Worm (Caenorhabditis elegans) whole organism, L1 larva: ENCODE results near the gene syx-16.

Source experiments
- C16A3.4 ChIP-seq: fragments of 150-350 bp; optimal IDR thresholded peaks from 2 replicates; lab custom pipeline; 2014; ENCODE audit warnings: missing biosample characterization, missing genetic modification characterization
- C34B4.2 ChIP-seq: sonication (generic microtip); optimal IDR thresholded peaks from 2 replicates; lab custom pipeline; 2017; ENCODE audit warnings: mild to moderate bottlenecking, missing genetic modification characterization, missing compliant biosample characterization
- alr-1 ChIP-seq: fragments of 200-800 bp; sonication (Bioruptor generic); optimal IDR thresholded peaks from 2 replicates; lab custom pipeline; 2018; ENCODE audit warnings: borderline replicate concordance, mild to moderate bottlenecking, missing genetic modification characterization, missing compliant biosample characterization
- aly-2 ChIP-seq: fragments of 150-350 bp; optimal IDR thresholded peaks from 2 replicates; lab custom pipeline; 2014; ENCODE audit warnings: missing biosample characterization, missing genetic modification characterization
- ama-1 ChIP-seq: fragments of 150-350 bp; optimal IDR thresholded peaks from 2 replicates; lab custom pipeline; 2014
- dpl-1 ChIP-seq, 3 experiments: fragments of 150-350 bp in 2 of 3; sonication (generic microtip) in 1 of 3; optimal IDR thresholded peaks; 2 replicates each; lab custom pipeline; 2014 to 2017; ENCODE audit warnings: missing biosample characterization in 3 of 3, missing genetic modification characterization in 3 of 3, missing genetic modification reagents in 3 of 3
- dsc-1 ChIP-seq: sonication (generic microtip); optimal IDR thresholded peaks from 2 replicates; lab custom pipeline; 2016; ENCODE audit warnings: mild to moderate bottlenecking, missing genetic modification characterization, missing compliant biosample characterization
- efl-1 ChIP-seq, 4 experiments: fragments of 150-350 bp; optimal IDR thresholded peaks in 3 of 4; peaks in 1 of 4; 1 replicate in 1 of 4; 2 replicates in 3 of 4; lab custom pipeline; 2014; ENCODE audit warnings: missing biosample characterization in 2 of 4, missing genetic modification characterization in 2 of 4, missing genetic modification reagents in 2 of 4
- efl-3 ChIP-seq: fragments of 200-800 bp; sonication (Bioruptor generic); optimal IDR thresholded peaks from 2 replicates; lab custom pipeline; 2018; ENCODE audit warnings: mild to moderate bottlenecking, missing genetic modification characterization, missing compliant biosample characterization
- egl-27 ChIP-seq, 2 experiments: fragments of 150-350 bp in 1 of 2; sonication (generic microtip); optimal IDR thresholded peaks; 3 replicates each; lab custom pipeline; 2017 to 2018; ENCODE audit warnings: missing biosample characterization in 2 of 2, missing genetic modification characterization in 2 of 2, missing genetic modification reagents in 2 of 2
- elt-2 ChIP-seq: sonication (generic microtip); optimal IDR thresholded peaks from 2 replicates; lab custom pipeline; 2016; ENCODE audit warnings: missing genetic modification characterization, mild to moderate bottlenecking, inconsistent platforms, missing compliant biosample characterization, missing genetic modification reagents
- elt-3 ChIP-seq, 6 experiments: fragments of 150-350 bp in 1 of 6; sonication (generic microtip); optimal IDR thresholded peaks; 2 replicates each; lab custom pipeline; 2017 to 2018; ENCODE audit warnings: missing biosample characterization in 6 of 6, missing genetic modification characterization in 6 of 6, inconsistent platforms in 1 of 6
- ets-5 ChIP-seq: fragments of 200-800 bp; sonication (Bioruptor generic); IDR thresholded peaks from 2 replicates; pipeline ENCODE4 v1.3.6; 2022; ENCODE audit warnings: missing genetic modification characterization, missing compliant biosample characterization
- grh-1 ChIP-seq: fragments of 200-800 bp; sonication (Bioruptor generic); IDR thresholded peaks from 2 replicates; pipeline ENCODE4 v1.3.6; 2022; ENCODE audit warnings: missing genetic modification reagents, missing genetic modification characterization, missing compliant biosample characterization
- hlh-4 ChIP-seq: sonication (generic microtip); optimal IDR thresholded peaks from 2 replicates; lab custom pipeline; 2016; ENCODE audit warnings: mild to moderate bottlenecking, missing genetic modification characterization, missing compliant biosample characterization
- irx-1 ChIP-seq: sonication (generic microtip); optimal IDR thresholded peaks from 2 replicates; lab custom pipeline; 2016; ENCODE audit warnings: missing genetic modification characterization, missing compliant biosample characterization
- jun-1 ChIP-seq: fragments of 150-350 bp; optimal IDR thresholded peaks from 2 replicates; lab custom pipeline; 2014; ENCODE audit warnings: missing biosample characterization, missing genetic modification reagents, missing genetic modification characterization
- lin-15B ChIP-seq: fragments of 150-350 bp; sonication (generic microtip); optimal IDR thresholded peaks from 3 replicates; lab custom pipeline; 2014; ENCODE audit warnings: missing biosample characterization, missing genetic modification characterization
- lin-39 ChIP-seq: fragments of 150-350 bp; optimal IDR thresholded peaks from 2 replicates; lab custom pipeline; 2014; ENCODE audit warnings: missing biosample characterization, missing genetic modification reagents, missing genetic modification characterization
- lsy-2 ChIP-seq, 2 experiments: fragments of 150-350 bp; optimal IDR thresholded peaks; 2 replicates each; lab custom pipeline; 2014; ENCODE audit warnings: missing biosample characterization in 2 of 2, missing genetic modification characterization in 2 of 2
- mab-9 ChIP-seq: fragments of 200-800 bp; sonication (Bioruptor generic); IDR thresholded peaks from 2 replicates; pipeline ENCODE4 v1.3.6; 2022; ENCODE audit warnings: missing genetic modification reagents, missing genetic modification characterization, missing compliant biosample characterization
- mef-2 ChIP-seq: fragments of 150-350 bp; optimal IDR thresholded peaks from 2 replicates; lab custom pipeline; 2014; ENCODE audit warnings: missing biosample characterization, missing genetic modification characterization
- mep-1 ChIP-seq: fragments of 150-350 bp; optimal IDR thresholded peaks from 2 replicates; lab custom pipeline; 2014; ENCODE audit warnings: missing biosample characterization, missing genetic modification characterization
- nhr-12 ChIP-seq: sonication (generic microtip); optimal IDR thresholded peaks from 2 replicates; lab custom pipeline; 2017; ENCODE audit warnings: missing biosample characterization, missing genetic modification characterization
- nhr-19 ChIP-seq: fragments of 200-800 bp; sonication (Bioruptor generic); conservative IDR thresholded peaks from 2 replicates; pipeline ENCODE4 v1.3.6; 2022; ENCODE audit warnings: missing genetic modification characterization, missing compliant biosample characterization
- nhr-20 ChIP-seq: sonication (generic microtip); optimal IDR thresholded peaks from 2 replicates; lab custom pipeline; 2016; ENCODE audit warnings: mild to moderate bottlenecking, missing genetic modification characterization, missing compliant biosample characterization
- nhr-237 ChIP-seq: fragments of 150-350 bp; optimal IDR thresholded peaks from 2 replicates; lab custom pipeline; 2014; ENCODE audit warnings: missing biosample characterization, missing genetic modification characterization
- nhr-47 ChIP-seq: sonication (generic microtip); optimal IDR thresholded peaks from 2 replicates; lab custom pipeline; 2016; ENCODE audit warnings: mild to moderate bottlenecking, missing genetic modification characterization, moderate library complexity, missing compliant biosample characterization
- nhr-71 ChIP-seq: sonication (generic microtip); optimal IDR thresholded peaks from 2 replicates; lab custom pipeline; 2016; ENCODE audit warnings: mild to moderate bottlenecking, missing genetic modification characterization, moderate library complexity, missing compliant biosample characterization
- nhr-76 ChIP-seq: sonication (generic microtip); optimal IDR thresholded peaks from 2 replicates; lab custom pipeline; 2017; ENCODE audit warnings: missing biosample characterization, missing genetic modification characterization
- nhr-77 ChIP-seq: fragments of 150-350 bp; optimal IDR thresholded peaks from 2 replicates; lab custom pipeline; 2014; ENCODE audit warnings: missing biosample characterization, missing genetic modification characterization
- nhr-90 ChIP-seq: sonication (generic microtip); optimal IDR thresholded peaks from 2 replicates; lab custom pipeline; 2016; ENCODE audit warnings: mild to moderate bottlenecking, missing genetic modification characterization, missing compliant biosample characterization; ENCODE audit not compliant: poor library complexity
- pag-3 ChIP-seq: sonication (generic microtip); optimal IDR thresholded peaks from 2 replicates; lab custom pipeline; 2017; ENCODE audit warnings: missing genetic modification characterization, mild to moderate bottlenecking, missing compliant biosample characterization, antibody characterized with exemption, borderline replicate concordance; ENCODE audit not compliant: insufficient read depth
- pax-3 ChIP-seq: fragments of 200-800 bp; sonication (Bioruptor generic); optimal IDR thresholded peaks from 2 replicates; lab custom pipeline; 2018; ENCODE audit warnings: mild to moderate bottlenecking, missing genetic modification characterization, moderate library complexity, missing compliant biosample characterization
- pqm-1 ChIP-seq: sonication (generic microtip); optimal IDR thresholded peaks from 3 replicates; lab custom pipeline; 2017; ENCODE audit warnings: missing biosample characterization, missing genetic modification characterization
- rnt-1 ChIP-seq: sonication (generic microtip); optimal IDR thresholded peaks from 2 replicates; lab custom pipeline; 2016; ENCODE audit warnings: mild to moderate bottlenecking, missing genetic modification characterization, moderate library complexity, missing compliant biosample characterization
- snu-23 ChIP-seq: sonication (generic microtip); optimal IDR thresholded peaks from 2 replicates; lab custom pipeline; 2016; ENCODE audit warnings: missing genetic modification characterization, missing compliant biosample characterization
- sox-4 ChIP-seq: sonication (generic microtip); optimal IDR thresholded peaks from 2 replicates; lab custom pipeline; 2016; ENCODE audit warnings: missing genetic modification characterization, missing compliant biosample characterization
- sptf-1 ChIP-seq: fragments of 150-350 bp; optimal IDR thresholded peaks from 2 replicates; lab custom pipeline; 2014; ENCODE audit warnings: missing biosample characterization, missing genetic modification characterization
- sup-37 ChIP-seq: fragments of 200-800 bp; sonication (Bioruptor generic); optimal IDR thresholded peaks from 2 replicates; lab custom pipeline; 2018; ENCODE audit warnings: mild to moderate bottlenecking, missing genetic modification characterization, missing compliant biosample characterization
- tbx-2 ChIP-seq: sonication (generic microtip); optimal IDR thresholded peaks from 2 replicates; lab custom pipeline; 2016; ENCODE audit warnings: missing genetic modification characterization, missing compliant biosample characterization
- unc-62 ChIP-seq: fragments of 150-350 bp; optimal IDR thresholded peaks from 2 replicates; lab custom pipeline; 2014; ENCODE audit warnings: missing biosample characterization, missing genetic modification reagents, missing genetic modification characterization
- unc-98 ChIP-seq: fragments of 200-800 bp; sonication (Bioruptor generic); IDR thresholded peaks from 2 replicates; pipeline ENCODE4 v1.3.6; 2022; ENCODE audit warnings: missing genetic modification characterization, missing compliant biosample characterization
- xbp-1 ChIP-seq: sonication (generic microtip); optimal IDR thresholded peaks from 2 replicates; lab custom pipeline; 2016; ENCODE audit warnings: missing genetic modification characterization, missing compliant biosample characterization
- zip-4 ChIP-seq: fragments of 200-800 bp; sonication (Bioruptor generic); optimal IDR thresholded peaks from 2 replicates; lab custom pipeline; 2018; ENCODE audit warnings: mild to moderate bottlenecking, missing genetic modification characterization, moderate library complexity, missing compliant biosample characterization
- ztf-11 ChIP-seq, 2 experiments: sonication (generic microtip); optimal IDR thresholded peaks; 2 replicates each; lab custom pipeline; 2016 to 2017; ENCODE audit warnings: missing genetic modification characterization in 2 of 2, missing biosample characterization in 1 of 2, missing compliant biosample characterization in 1 of 2
- ztf-4 ChIP-seq: fragments of 150-350 bp; optimal IDR thresholded peaks from 2 replicates; lab custom pipeline; 2014; ENCODE audit warnings: missing biosample characterization, missing genetic modification characterization

Gene syx-16

DNA sequence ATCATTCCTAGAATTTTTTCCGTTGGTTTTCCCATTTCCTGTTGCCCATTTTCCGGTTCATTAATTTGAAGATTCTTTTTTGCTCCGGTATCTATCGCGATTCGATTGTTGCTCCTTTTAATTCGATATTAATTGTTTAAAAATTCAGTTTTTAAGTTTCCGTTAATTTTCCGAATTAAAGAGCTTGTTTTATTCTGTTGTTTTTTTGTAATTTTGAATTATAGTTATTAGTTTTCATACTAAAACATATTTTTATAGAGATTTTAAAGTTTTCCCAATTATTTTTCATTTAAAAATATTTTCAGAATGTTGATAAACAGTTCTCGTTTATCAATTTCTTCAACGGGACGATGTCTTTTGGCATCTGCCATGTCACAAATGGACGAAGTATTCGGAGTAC is 25.4 kb upstream of the syx-16 start, which contains the start of gene mrps-26:
Gene mrps-26, plus strand, starts transcription at position 301 of the 400 bp plus-strand sequence.
- TF ChIP-seq ztf-11 (tag; optimal IDR thresholded peaks at IDR 0.05; lab: Kevin White, UChicago) (no peak), mab-9 (GFP tag; lab: Robert Waterston, UW) (no peak), sox-4 (tag; lab: Kevin White, UChicago) (no peak), jun-1 (tag; lab: Kevin White, UChicago) (no peak), lin-39 (tag; lab: Kevin White, UChicago) (no peak)

DNA sequence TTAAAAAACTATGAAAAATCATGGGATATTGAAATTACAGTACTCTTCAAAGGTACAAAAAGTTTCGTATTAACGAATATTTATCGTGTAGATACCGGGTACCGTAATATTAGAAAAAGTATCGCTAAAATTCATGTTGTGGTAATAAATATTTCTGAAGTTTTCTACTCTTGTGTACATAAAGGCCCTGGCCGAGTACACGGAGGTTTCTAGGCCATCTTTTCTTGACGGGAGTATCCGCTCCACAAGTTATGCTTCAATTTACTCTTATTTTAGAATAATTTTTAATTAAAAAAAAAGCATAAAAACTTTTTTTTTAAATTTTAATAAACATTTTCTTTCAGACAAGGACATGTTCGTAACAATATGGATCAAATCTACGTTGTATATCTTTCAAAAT is 24.2 kb upstream of the syx-16 start:
- no peak for TF ChIP-seq hlh-4 (tag; lab: Kevin White, UChicago)
- no peak for TF ChIP-seq ztf-11 (tag; optimal IDR thresholded peaks at IDR 0.05; lab: Kevin White, UChicago)
- TF ChIP-seq mep-1 = no peak
- no peak for TF ChIP-seq mef-2
- TF ChIP-seq alr-1 = no peak
- no peak for TF ChIP-seq nhr-12
- TF ChIP-seq dpl-1 (GFP tag; optimal IDR thresholded peaks at IDR 0.05; lab: Kevin White, UChicago) = peak in 1 of 3 experiments; percentile 20
- TF ChIP-seq sptf-1 (tag; lab: Kevin White, UChicago) = no peak
- TF ChIP-seq nhr-19 (GFP tag; lab: Robert Waterston, UW) = no peak
- TF ChIP-seq rnt-1 (tag; lab: Kevin White, UChicago) = peak; percentile 15
- no peak for TF ChIP-seq efl-3 (GFP tag; lab: Kevin White, UChicago)
- no peak for TF ChIP-seq unc-98 (GFP tag; lab: Robert Waterston, UW)

DNA sequence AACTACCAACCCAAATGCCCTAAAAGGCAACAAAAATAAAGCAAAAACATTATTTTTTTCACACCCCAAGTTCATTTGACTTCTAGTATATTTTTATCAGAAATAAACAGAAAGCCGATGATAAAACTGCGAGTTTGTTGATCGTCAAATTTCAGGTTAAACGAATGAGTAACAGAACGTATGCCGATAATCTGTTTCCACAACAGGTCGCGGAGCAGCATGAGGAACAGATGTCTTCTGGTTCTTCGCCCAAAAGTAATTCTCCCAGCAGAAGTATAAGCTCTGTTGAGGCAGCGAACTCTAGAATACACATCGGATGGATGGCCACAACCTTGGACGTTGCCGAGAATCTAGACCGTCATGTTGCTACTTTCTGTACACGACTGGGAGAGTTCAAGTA is 21.5 kb upstream of the syx-16 start, which contains the start of gene prmt-5:
Gene prmt-5, plus strand, starts transcription at position 141 of the 400 bp plus-strand sequence.
- TF ChIP-seq nhr-76 = no peak
- peak; percentile 51 for TF ChIP-seq nhr-71 (tag; lab: Kevin White, UChicago)
- TF ChIP-seq pax-3 (tag; lab: Kevin White, UChicago) = no peak
- TF ChIP-seq elt-2 = peak; percentile 31
- peak; percentile 15 for TF ChIP-seq rnt-1 (tag; lab: Kevin White, UChicago)
- peak; percentile 90 for TF ChIP-seq ama-1 (lab: Kevin White, UChicago)
- TF ChIP-seq aly-2 (tag; lab: Kevin White, UChicago) = peak; percentile 92
- peak; percentile 46 for TF ChIP-seq nhr-47 (tag; lab: Kevin White, UChicago)
- no peak for TF ChIP-seq egl-27 (tag; optimal IDR thresholded peaks at IDR 0.05; lab: Kevin White, UChicago)
- TF ChIP-seq nhr-20 (tag; lab: Kevin White, UChicago) = peak; percentile 36
- no peak for TF ChIP-seq dsc-1 (tag; lab: Kevin White, UChicago)
- no peak for TF ChIP-seq alr-1
- TF ChIP-seq pqm-1 (tag; lab: Kevin White, UChicago) = no peak
- peak; percentile 25; the same call in 1 of the 2 replicates for TF ChIP-seq nhr-19 (GFP tag; lab: Robert Waterston, UW)
- no peak for TF ChIP-seq unc-62 (GFP tag; lab: Kevin White, UChicago)
- no peak for TF ChIP-seq nhr-237 (tag; lab: Kevin White, UChicago)
- peak; percentile 45 for TF ChIP-seq ztf-4
- TF ChIP-seq efl-1 (optimal IDR thresholded peaks at IDR 0.05; lab: Kevin White, UChicago) = peak; percentile 21 to 41
- peak in 1 of 2 experiments; percentile 77 for TF ChIP-seq efl-1 (GFP tag; optimal IDR thresholded peaks at IDR 0.05 in 1 of 2; lab: Kevin White, UChicago)
- TF ChIP-seq lsy-2 (tag; optimal IDR thresholded peaks at IDR 0.05; lab: Kevin White, UChicago) = peak in 1 of 2 experiments; percentile 21
- no peak for TF ChIP-seq elt-3 (tag; optimal IDR thresholded peaks at IDR 0.05; lab: Kevin White, UChicago)
- TF ChIP-seq grh-1 = no peak
- TF ChIP-seq C34B4.2 = peak; percentile 43
- no peak for TF ChIP-seq dpl-1 (GFP tag; optimal IDR thresholded peaks at IDR 0.05; lab: Kevin White, UChicago)
- TF ChIP-seq sup-37 (GFP tag; lab: Kevin White, UChicago) = peak; percentile 24
- TF ChIP-seq C16A3.4 = no peak
- no peak for TF ChIP-seq nhr-12
- no peak for TF ChIP-seq nhr-77
- TF ChIP-seq hlh-4 (tag; lab: Kevin White, UChicago) = no peak
- TF ChIP-seq ets-5 (GFP tag; lab: Robert Waterston, UW) = no peak
- TF ChIP-seq ztf-11 (tag; optimal IDR thresholded peaks at IDR 0.05; lab: Kevin White, UChicago) = no peak
- TF ChIP-seq pag-3 (tag; lab: Kevin White, UChicago) = no peak
- TF ChIP-seq xbp-1 = peak; percentile 3
- TF ChIP-seq snu-23 (GFP tag; lab: Kevin White, UChicago) = peak; percentile 22
- no peak for TF ChIP-seq irx-1 (tag; lab: Kevin White, UChicago)
- TF ChIP-seq tbx-2 (tag; lab: Kevin White, UChicago) = no peak
- TF ChIP-seq lin-15B (tag; lab: Kevin White, UChicago) = no peak
- peak; percentile 37 for TF ChIP-seq zip-4 (GFP tag; lab: Kevin White, UChicago)
- peak; percentile 17 for TF ChIP-seq nhr-90 (tag; lab: Kevin White, UChicago)
